Fruit fly (Drosophila melanogaster) S2 (cell line): ENCODE measurements around the gene CG12594.

Source experiments
- CG8478 ChIP-seq: fragments of >200 bp; optimal IDR thresholded peaks from 2 replicates; lab custom pipeline; 2018
- CTCF ChIP-seq, 2 experiments: fragments of >200 bp; optimal IDR thresholded peaks; 2 replicates each; lab custom pipeline; 2018

dm6 chr3R:11703730-11704129, 17.8 kb upstream of the CG12594 start, which contains the start of gene I-t:
- TF ChIP-seq CTCF (optimal IDR thresholded peaks at IDR 0.05; lab: Kevin White, UChicago) (no peak), CG8478 (lab: Kevin White, UChicago) (no peak)
